Worm (Caenorhabditis elegans): Measurements from ENCODE around the gene C25H3.16.
"Not testable (repeated sequence)": the region's sequence is repeated elsewhere in the genome, so short reads cannot be mapped to it uniquely, and the experiment has no call there.

Gene C25H3.16

ce11 chrII:5622383-5622939 lies 43.6 kb upstream of the C25H3.16 start, which contains the start of the genes eif-3.L and npl-4.2:
eif-3.L (minus strand) TSS chrII:5622483.
npl-4.2 (plus strand) TSS chrII:5622889.
- TF ChIP-seq zfp-3 (GFP tag; conservative IDR thresholded peaks at IDR 0.05); nhr-48 (tag; optimal IDR thresholded peaks at IDR 0.05); mes-2 (tag; optimal IDR thresholded peaks at IDR 0.05; ENCODE audit: poor library complexity, severe bottlenecking): not testable (repeated sequence)

- TF ChIP-seq unc-62 (GFP tag; optimal IDR thresholded peaks at IDR 0.05 in 1 of 2) (peak in 1 of 2 experiments; percentile 78), unc-62 (tag; optimal IDR thresholded peaks at IDR 0.05) (no peak), ztf-7 (tag; optimal IDR thresholded peaks at IDR 0.05) (peak; percentile 71), nhr-25 (tag; optimal IDR thresholded peaks at IDR 0.05; ENCODE audit: borderline replicate concordance, insufficient read depth) (no peak)
Observed at ce11 chrII:5628326-5628818, 37.7 kb upstream of the C25H3.16 start, which contains the start of gene F59E12.15. F59E12.15 (minus strand) TSS chrII:5628376.

ce11 chrII:5630851-5631401 lies 35.2 kb upstream of the C25H3.16 start, which contains the start of the genes F59E12.6 and npl-4.1:
F59E12.6 (minus strand) TSS chrII:5630951.
npl-4.1 (plus strand) TSS chrII:5631351.
- TF ChIP-seq daf-12 (tag; optimal IDR thresholded peaks at IDR 0.05); egl-27 (tag; optimal IDR thresholded peaks at IDR 0.05); pha-4 (GFP tag; IDR thresholded peaks at IDR 0.05); pha-4 (tag; optimal IDR thresholded peaks at IDR 0.05): not testable (repeated sequence)

ce11 chrII:5633453-5633852 lies 32.6 kb upstream of the C25H3.16 start:
- TF ChIP-seq ZK337.2 (GFP tag; IDR thresholded peaks at IDR 0.05) (no peak), ceh-28 (tag; optimal IDR thresholded peaks at IDR 0.05) (no peak), saeg-2 (GFP tag; IDR thresholded peaks at IDR 0.05) (no peak), mep-1 (tag; optimal IDR thresholded peaks at IDR 0.05) (no peak), R02D3.7 (tag; optimal IDR thresholded peaks at IDR 0.05) (no peak), hmg-1.1 (GFP tag; IDR thresholded peaks at IDR 0.05) (peak; percentile 43; the same call in 1 of the 2 replicates), mdl-1 (tag; optimal IDR thresholded peaks at IDR 0.05) (no peak), F10B5.3 (tag; optimal IDR thresholded peaks at IDR 0.05) (no peak), daf-8 (GFP tag; IDR thresholded peaks at IDR 0.05) (no peak), nhr-28 (tag; optimal IDR thresholded peaks at IDR 0.05) (no peak), mxl-3 (GFP tag; optimal IDR thresholded peaks at IDR 0.05) (no peak), spr-1 (tag; optimal IDR thresholded peaks at IDR 0.05) (peak; percentile 95), D1046.2 (GFP tag; IDR thresholded peaks at IDR 0.05) (no peak), Y48G9A.11 (GFP tag; IDR thresholded peaks at IDR 0.05) (peak; percentile 84), nhr-111 (GFP tag; optimal IDR thresholded peaks at IDR 0.05) (no peak), T20F7.1 (GFP tag; optimal IDR thresholded peaks at IDR 0.05) (peak; percentile 92), lsy-2 (tag; optimal IDR thresholded peaks at IDR 0.05) (no peak), aha-1 (tag) (peak; percentile 87), spr-3 (GFP tag; optimal IDR thresholded peaks at IDR 0.05) (peak; percentile 96), dpl-1 (GFP tag; optimal IDR thresholded peaks at IDR 0.05) (no peak), ceh-44 (GFP tag; IDR thresholded peaks at IDR 0.05) (no peak), nhr-77 (tag; optimal IDR thresholded peaks at IDR 0.05) (peak; percentile 21)

- TF ChIP-seq rbr-2 (tag; optimal IDR thresholded peaks at IDR 0.05) (no peak), hlh-11 (tag; optimal IDR thresholded peaks at IDR 0.05) (no peak), dpl-1 (GFP tag; optimal IDR thresholded peaks at IDR 0.05) (no peak), ceh-20 (GFP tag; IDR thresholded peaks at IDR 0.05) (no peak), vab-7 (GFP tag; IDR thresholded peaks at IDR 0.05) (no peak), Y5F2A.4 (GFP tag; optimal IDR thresholded peaks at IDR 0.05) (no peak), ceh-82 (tag; optimal IDR thresholded peaks at IDR 0.05) (no peak), ceh-28 (tag; optimal IDR thresholded peaks at IDR 0.05) (no peak), dmd-8 (GFP tag; IDR thresholded peaks at IDR 0.05) (no peak), hmg-1.1 (GFP tag; IDR thresholded peaks at IDR 0.05) (no peak), aly-2 (tag; optimal IDR thresholded peaks at IDR 0.05) (no peak)
Observed at ce11 chrII:5636826-5637225, 29.3 kb upstream of the C25H3.16 start, which contains the start of gene F59E12.8. F59E12.8 (minus strand) TSS chrII:5636926.

Measured in whole organism, L4 larva.